Fruit fly (Drosophila melanogaster) whole organism, embryonic: ENCODE data around the gene fru.

Experiments
- Atf-2 ChIP-seq: fragments of 200-800 bp; sonication (Bioruptor generic); optimal IDR thresholded peaks from 2 replicates; lab custom pipeline; 2016; ENCODE audit warnings: missing biosample characterization, missing genetic modification characterization
- B-H1 ChIP-seq: fragments of 200-800 bp; sonication (Bioruptor generic); IDR thresholded peaks from 3 replicates; pipeline ENCODE4 v1.3.6; 2022; ENCODE audit warnings: missing biosample characterization, missing genetic modification characterization
- C15 ChIP-seq: fragments of 200-800 bp; sonication (Bioruptor generic); IDR thresholded peaks from 3 replicates; pipeline ENCODE4 v1.3.6; 2022; ENCODE audit warnings: missing biosample characterization, missing genetic modification characterization
- CG10654 ChIP-seq: fragments of 200-800 bp; sonication (Bioruptor generic); optimal IDR thresholded peaks from 2 replicates; lab custom pipeline; 2016; ENCODE audit warnings: missing biosample characterization, missing genetic modification characterization
- CG12942 ChIP-seq: fragments of 200-800 bp; sonication (Bioruptor generic); optimal IDR thresholded peaks from 3 replicates; lab custom pipeline; 2016; ENCODE audit warnings: missing biosample characterization, missing genetic modification characterization
- CG14050 ChIP-seq: fragments of 200-800 bp; sonication (Bioruptor generic); IDR thresholded peaks from 3 replicates; pipeline ENCODE4 v1.3.6; 2022; ENCODE audit warnings: missing biosample characterization, missing genetic modification characterization
- CG15479 ChIP-seq: fragments of 200-800 bp; sonication (Bioruptor generic); optimal IDR thresholded peaks from 3 replicates; lab custom pipeline; 2019; ENCODE audit warnings: missing biosample characterization, mild to moderate bottlenecking, missing genetic modification characterization, moderate library complexity
- CG1603 ChIP-seq: fragments of 200-800 bp; sonication (Bioruptor generic); optimal IDR thresholded peaks from 2 replicates; lab custom pipeline; 2019; ENCODE audit warnings: missing biosample characterization, mild to moderate bottlenecking, missing genetic modification characterization, moderate library complexity
- CG1647 ChIP-seq: fragments of 200-800 bp; sonication (Bioruptor generic); optimal IDR thresholded peaks from 3 replicates; lab custom pipeline; 2016; ENCODE audit warnings: missing biosample characterization, missing genetic modification characterization
- CG16815 ChIP-seq: fragments of 200-800 bp; sonication (Bioruptor generic); optimal IDR thresholded peaks from 3 replicates; lab custom pipeline; 2017; ENCODE audit warnings: missing biosample characterization, mild to moderate bottlenecking, missing genetic modification characterization
- CG18011 ChIP-seq: fragments of 200-800 bp; sonication (Bioruptor generic); optimal IDR thresholded peaks from 2 replicates; lab custom pipeline; 2017; ENCODE audit warnings: missing biosample characterization, missing genetic modification characterization, mild to moderate bottlenecking, moderate library complexity, missing genotype
- CG6854 ChIP-seq: fragments of 200-800 bp; sonication (Bioruptor generic); optimal IDR thresholded peaks from 3 replicates; lab custom pipeline; 2017; ENCODE audit warnings: missing biosample characterization, mild to moderate bottlenecking, missing genetic modification characterization
- CG8478 ChIP-seq: fragments of >200 bp; optimal IDR thresholded peaks from 2 replicates; lab custom pipeline; 2018
- CG9797 ChIP-seq: fragments of 200-800 bp; sonication (Bioruptor generic); optimal IDR thresholded peaks from 3 replicates; lab custom pipeline; 2018; ENCODE audit warnings: missing biosample characterization, mild to moderate bottlenecking, missing genetic modification characterization
- CG9876 ChIP-seq: fragments of 200-800 bp; sonication (Bioruptor generic); optimal IDR thresholded peaks from 2 replicates; lab custom pipeline; 2016; ENCODE audit warnings: missing biosample characterization, missing genetic modification characterization
- D19B ChIP-seq: fragments of 200-800 bp; sonication (Bioruptor generic); optimal IDR thresholded peaks from 2 replicates; lab custom pipeline; 2017; ENCODE audit warnings: missing biosample characterization, mild to moderate bottlenecking, missing genetic modification characterization
- E2f1 ChIP-seq: fragments of 200-800 bp; sonication (Bioruptor generic); IDR thresholded peaks from 2 replicates; pipeline ENCODE4 v1.3.6; 2022; ENCODE audit warnings: missing biosample characterization, missing genetic modification characterization
- E2f2 ChIP-seq: fragments of 200-800 bp; sonication (Bioruptor generic); IDR thresholded peaks from 2 replicates; pipeline ENCODE4 v1.3.6; 2022; ENCODE audit warnings: missing biosample characterization, missing genetic modification characterization
- Eip74EF ChIP-seq, 2 experiments: fragments of 200-800 bp in 1 of 2; fragments of >200 bp in 1 of 2; sonication (Bioruptor generic) in 1 of 2; optimal IDR thresholded peaks; 2 replicates each; lab custom pipeline; 2017 to 2019; ENCODE audit warnings: missing biosample characterization in 2 of 2, missing genetic modification characterization in 2 of 2, mild to moderate bottlenecking in 1 of 2, moderate library complexity in 1 of 2
- GATAe ChIP-seq: fragments of 200-800 bp; sonication (Bioruptor generic); conservative IDR thresholded peaks from 2 replicates; pipeline ENCODE4 v1.3.6; 2022; ENCODE audit warnings: missing biosample characterization, missing genetic modification characterization
- Hr78 ChIP-seq, 2 experiments: fragments of 200-800 bp in 1 of 2; fragments of >200 bp in 1 of 2; sonication (Bioruptor generic) in 1 of 2; optimal IDR thresholded peaks; 2 replicates each; lab custom pipeline; 2017 to 2019; ENCODE audit warnings: missing biosample characterization in 2 of 2, missing genetic modification characterization in 2 of 2, mild to moderate bottlenecking in 1 of 2, moderate library complexity in 1 of 2
- Kr ChIP-seq: fragments of 200-800 bp; sonication (Bioruptor generic); optimal IDR thresholded peaks from 2 replicates; lab custom pipeline; 2017; ENCODE audit warnings: missing biosample characterization, mild to moderate bottlenecking, missing genetic modification characterization
- MBD-R2 ChIP-seq: fragments of 200-800 bp; sonication (Bioruptor generic); IDR thresholded peaks from 2 replicates; pipeline ENCODE4 v1.3.6; 2022; ENCODE audit warnings: missing biosample characterization, missing genetic modification characterization
- Myb ChIP-seq: fragments of 200-800 bp; sonication (Bioruptor generic); optimal IDR thresholded peaks from 2 replicates; lab custom pipeline; 2016; ENCODE audit warnings: missing biosample characterization, missing genetic modification characterization
- Nf-YA ChIP-seq: fragments of 200-800 bp; sonication (Bioruptor generic); IDR thresholded peaks from 2 replicates; pipeline ENCODE4 v1.3.6; 2022; ENCODE audit warnings: missing biosample characterization, missing genetic modification characterization
- Rx ChIP-seq: fragments of 200-800 bp; sonication (Bioruptor generic); IDR thresholded peaks from 2 replicates; pipeline ENCODE4 v1.3.6; 2022; ENCODE audit warnings: missing biosample characterization, missing genetic modification characterization
- Side ChIP-seq: fragments of 200-800 bp; sonication (Bioruptor generic); optimal IDR thresholded peaks from 2 replicates; lab custom pipeline; 2016; ENCODE audit warnings: missing biosample characterization, missing genetic modification characterization
- TFAM ChIP-seq: fragments of 200-800 bp; sonication (Bioruptor generic); optimal IDR thresholded peaks from 2 replicates; lab custom pipeline; 2017; ENCODE audit warnings: missing biosample characterization, missing genetic modification characterization, inconsistent platforms
- Trl ChIP-seq, 3 experiments: fragments of >200 bp in 2 of 3; fragments of 200-800 bp in 1 of 3; sonication (Bioruptor generic) in 1 of 3; optimal IDR thresholded peaks; 2 replicates in 1 of 3; 3 replicates in 2 of 3; lab custom pipeline; 2016 to 2017; ENCODE audit warnings: missing biosample characterization in 1 of 3, missing genetic modification characterization in 1 of 3
- abd-A ChIP-seq: fragments of 200-800 bp; sonication (Bioruptor generic); optimal IDR thresholded peaks from 3 replicates; lab custom pipeline; 2019; ENCODE audit warnings: missing biosample characterization, mild to moderate bottlenecking, missing genetic modification characterization, moderate library complexity
- bigmax ChIP-seq: fragments of 200-800 bp; sonication (Bioruptor generic); optimal IDR thresholded peaks from 2 replicates; lab custom pipeline; 2018; ENCODE audit warnings: missing biosample characterization, mild to moderate bottlenecking, missing genetic modification characterization
- caup ChIP-seq: fragments of 200-800 bp; sonication (Bioruptor generic); optimal IDR thresholded peaks from 3 replicates; lab custom pipeline; 2017; ENCODE audit warnings: missing biosample characterization, mild to moderate bottlenecking, missing genetic modification characterization, moderate library complexity; ENCODE audit not compliant: severe bottlenecking
- chif ChIP-seq, 2 experiments: fragments of 200-800 bp; sonication (Bioruptor generic); optimal IDR thresholded peaks; 3 replicates each; lab custom pipeline; 2016; ENCODE audit warnings: missing biosample characterization in 2 of 2, missing genetic modification characterization in 2 of 2
- da ChIP-seq: fragments of 200-800 bp; sonication (Bioruptor generic); optimal IDR thresholded peaks from 2 replicates; lab custom pipeline; 2016; ENCODE audit warnings: missing biosample characterization, missing genetic modification characterization
- eve ChIP-seq, 2 experiments: fragments of >200 bp; optimal IDR thresholded peaks; 2 replicates each; lab custom pipeline; 2017; ENCODE audit warnings: missing biosample characterization in 2 of 2, missing genetic modification characterization in 2 of 2
- hkb ChIP-seq, 2 experiments: fragments of 200-800 bp in 1 of 2; fragments of >200 bp in 1 of 2; sonication (Bioruptor generic) in 1 of 2; IDR thresholded peaks in 1 of 2; optimal IDR thresholded peaks in 1 of 2; 2 replicates each; pipeline versions ENCODE4 v1.3.6 to Lab custom; 2017 to 2022; ENCODE audit warnings: missing biosample characterization in 1 of 2, missing genetic modification characterization in 1 of 2
- lmd ChIP-seq: fragments of 200-800 bp; sonication (Bioruptor generic); IDR thresholded peaks from 2 replicates; pipeline ENCODE4 v1.3.6; 2022; ENCODE audit warnings: missing biosample characterization, missing genetic modification characterization
- maf-S ChIP-seq: fragments of 200-800 bp; sonication (Bioruptor generic); optimal IDR thresholded peaks from 2 replicates; lab custom pipeline; 2016; ENCODE audit warnings: missing biosample characterization, missing genetic modification characterization
- nom ChIP-seq: fragments of 200-800 bp; sonication (Bioruptor generic); optimal IDR thresholded peaks from 2 replicates; lab custom pipeline; 2017; ENCODE audit warnings: missing biosample characterization, missing genetic modification characterization, mild to moderate bottlenecking, moderate library complexity, missing genetic modification reagents
- sc ChIP-seq, 3 experiments: fragments of >200 bp in 2 of 3; fragments of 200-800 bp in 1 of 3; sonication (Bioruptor generic) in 1 of 3; optimal IDR thresholded peaks; 2 replicates in 2 of 3; 3 replicates in 1 of 3; lab custom pipeline; 2017; ENCODE audit warnings: mild to moderate bottlenecking in 1 of 3, missing biosample characterization in 1 of 3, missing genetic modification characterization in 1 of 3, missing genetic modification reagents in 1 of 3
- shn ChIP-seq: fragments of 200-800 bp; sonication (Bioruptor generic); optimal IDR thresholded peaks from 3 replicates; lab custom pipeline; 2016; ENCODE audit warnings: missing biosample characterization, missing genetic modification characterization
- sr ChIP-seq: fragments of 200-800 bp; sonication (Bioruptor generic); IDR thresholded peaks from 3 replicates; pipeline ENCODE4 v1.3.6; 2022; ENCODE audit warnings: missing biosample characterization, missing genetic modification characterization
- tio ChIP-seq: fragments of 200-800 bp; sonication (Bioruptor generic); optimal IDR thresholded peaks from 2 replicates; lab custom pipeline; 2017; ENCODE audit warnings: missing biosample characterization, missing genetic modification characterization, inconsistent platforms
- trh ChIP-seq: fragments of 200-800 bp; sonication (Bioruptor generic); optimal IDR thresholded peaks from 2 replicates; lab custom pipeline; 2016; ENCODE audit warnings: missing biosample characterization, missing genetic modification characterization
- ttk ChIP-seq: fragments of 200-800 bp; sonication (Bioruptor generic); IDR thresholded peaks from 2 replicates; pipeline ENCODE4 v2.1.2; 2022; ENCODE audit warnings: missing biosample characterization, missing genetic modification characterization
- zf30C ChIP-seq: fragments of 200-800 bp; sonication (Bioruptor generic); optimal IDR thresholded peaks from 3 replicates; lab custom pipeline; 2018; ENCODE audit warnings: missing biosample characterization, mild to moderate bottlenecking, missing genetic modification characterization
- zfh1 ChIP-seq: fragments of 200-800 bp; sonication (Bioruptor generic); IDR thresholded peaks from 3 replicates; pipeline ENCODE4 v1.3.6; 2022; ENCODE audit warnings: missing biosample characterization, missing genetic modification characterization

The fru gene

DNA sequence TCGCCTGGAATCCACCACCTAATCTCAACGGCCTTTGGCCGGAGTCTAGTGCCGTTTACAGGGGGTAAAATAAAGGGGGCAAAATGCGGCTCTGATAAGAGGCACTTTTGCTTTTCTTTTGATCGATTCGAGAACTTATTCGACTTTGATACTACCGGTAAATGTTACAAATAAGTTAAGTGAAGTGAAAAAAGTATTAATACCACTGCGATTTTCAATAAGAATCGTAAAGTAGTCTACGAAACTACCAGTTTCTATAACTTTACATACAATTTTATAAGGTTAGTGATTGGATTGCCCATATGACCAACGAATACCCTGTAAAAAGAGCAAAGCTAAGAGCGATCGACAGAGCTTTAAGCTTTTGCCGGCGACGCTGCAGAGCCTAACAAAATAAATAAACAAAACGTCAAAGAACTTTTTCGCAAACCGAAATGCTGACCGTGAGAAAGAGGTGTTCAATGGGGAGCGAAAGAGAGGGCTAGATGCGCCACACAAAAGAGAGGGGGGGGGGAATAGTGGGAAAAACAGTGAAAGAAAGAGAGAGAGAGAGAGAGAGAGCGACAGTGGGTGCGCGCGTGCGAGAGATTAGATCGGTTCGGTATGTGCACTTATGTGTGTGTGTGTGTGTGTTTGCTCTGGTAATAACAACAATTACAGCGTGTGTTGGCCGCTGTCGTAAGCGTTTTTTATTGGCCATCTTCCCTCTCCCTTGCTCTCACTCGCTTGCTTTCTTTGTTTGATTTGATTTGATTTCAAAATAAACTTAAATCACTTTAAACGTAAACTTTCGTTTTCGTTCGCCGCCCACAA, 108.6 kb downstream of the fru start (continued):
- TF ChIP-seq CG12942 (GFP tag; lab: Kevin White, UChicago) = peak; percentile 30
- no peak for TF ChIP-seq sc (optimal IDR thresholded peaks at IDR 0.05; lab: Kevin White, UChicago)
- TF ChIP-seq sc (GFP tag; optimal IDR thresholded peaks at IDR 0.05; lab: Kevin White, UChicago) = peak; percentile 36
- peak; percentile 45; the same call in 1 of the 2 replicates for TF ChIP-seq E2f1 (GFP tag; lab: Robert Waterston, UW)
- no peak for TF ChIP-seq abd-A
- no peak for TF ChIP-seq TFAM (GFP tag; lab: Kevin White, UChicago)
- peak; percentile 50 for TF ChIP-seq Nf-YA (GFP tag; lab: Robert Waterston, UW)
- peak; percentile 31 for TF ChIP-seq CG18011 (GFP tag; lab: Kevin White, UChicago)
- TF ChIP-seq CG16815 = peak; percentile 21
- peak; percentile 72 for TF ChIP-seq GATAe
- TF ChIP-seq E2f2 (GFP tag; lab: Robert Waterston, UW) = peak; percentile 40; the same call in 1 of the 2 replicates
- TF ChIP-seq Side (GFP tag; lab: Kevin White, UChicago) = peak; percentile 53
- TF ChIP-seq MBD-R2 (GFP tag; lab: Robert Waterston, UW) = peak; percentile 32; the same call in 1 of the 2 replicates
- no peak for TF ChIP-seq da (GFP tag; lab: Kevin White, UChicago)
- peak in 1 of 2 experiments; percentile 39 for TF ChIP-seq eve (GFP tag; optimal IDR thresholded peaks at IDR 0.05; lab: Kevin White, UChicago)
- TF ChIP-seq maf-S (GFP tag; lab: Kevin White, UChicago) = peak; percentile 45
- TF ChIP-seq chif (GFP tag; optimal IDR thresholded peaks at IDR 0.05; lab: Kevin White, UChicago) = peak; percentile 16 to 66
- peak; percentile 67 to 92 for TF ChIP-seq Trl (optimal IDR thresholded peaks at IDR 0.05; lab: Kevin White, UChicago)
- TF ChIP-seq Trl (GFP tag; optimal IDR thresholded peaks at IDR 0.05; lab: Kevin White, UChicago) = peak; percentile 29
- TF ChIP-seq Kr = no peak
- no peak for TF ChIP-seq C15 (GFP tag; lab: Robert Waterston, UW)
- TF ChIP-seq Myb (GFP tag; lab: Kevin White, UChicago) = peak; percentile 64
- no peak for TF ChIP-seq CG9797 (GFP tag; lab: Kevin White, UChicago)
- peak; percentile 32 for TF ChIP-seq CG8478
- peak in 1 of 2 experiments; percentile 65 for TF ChIP-seq Hr78 (GFP tag; optimal IDR thresholded peaks at IDR 0.05; lab: Kevin White, UChicago)
- no peak for TF ChIP-seq hkb (optimal IDR thresholded peaks at IDR 0.05; lab: Kevin White, UChicago)
- TF ChIP-seq hkb (GFP tag; IDR thresholded peaks at IDR 0.05; lab: Robert Waterston, UW) = 0 out of 2 replicates have a peak, but pooled peaks have one; percentile 62
- TF ChIP-seq nom (GFP tag; lab: Kevin White, UChicago) = no peak
- no peak for TF ChIP-seq CG6854
- peak; percentile 61 for TF ChIP-seq CG10654 (GFP tag; lab: Kevin White, UChicago)
- peak; percentile 59 for TF ChIP-seq ttk (GFP tag; lab: Robert Waterston, UW)
- peak; percentile 45 for TF ChIP-seq caup (GFP tag; lab: Kevin White, UChicago)
- TF ChIP-seq CG1647 (GFP tag; lab: Kevin White, UChicago) = peak; percentile 56
- TF ChIP-seq CG14050 (GFP tag; lab: Robert Waterston, UW) = peak; percentile 73
- 0 out of 3 replicates have a peak, but pooled peaks have one; percentile 12 for TF ChIP-seq B-H1 (GFP tag; lab: Robert Waterston, UW)
- peak; percentile 29; the same call in 1 of the 2 replicates for TF ChIP-seq Rx (GFP tag; lab: Robert Waterston, UW)
- TF ChIP-seq zfh1 (GFP tag; lab: Robert Waterston, UW) = peak; percentile 44; the same call in 1 of the 3 replicates
- TF ChIP-seq CG1603 (tag; lab: Kevin White, UChicago) = peak; percentile 68
- TF ChIP-seq CG15479 (GFP tag; lab: Kevin White, UChicago) = no peak
- no peak for TF ChIP-seq bigmax
- TF ChIP-seq zf30C (GFP tag; lab: Kevin White, UChicago) = no peak
- peak; percentile 45 for TF ChIP-seq tio (GFP tag; lab: Kevin White, UChicago)
- TF ChIP-seq CG9876 (GFP tag; lab: Kevin White, UChicago) = no peak
- no peak for TF ChIP-seq trh (GFP tag; lab: Kevin White, UChicago)
- peak; percentile 65 for TF ChIP-seq lmd (GFP tag; lab: Robert Waterston, UW)
- peak; percentile 46 for TF ChIP-seq shn (GFP tag; lab: Kevin White, UChicago)
- peak; percentile 21 for TF ChIP-seq Atf-2 (GFP tag; lab: Kevin White, UChicago)
- TF ChIP-seq D19B = peak; percentile 99
- no peak for TF ChIP-seq Eip74EF (GFP tag; optimal IDR thresholded peaks at IDR 0.05; lab: Kevin White, UChicago)
- TF ChIP-seq sr (GFP tag; lab: Robert Waterston, UW) = no peak
